Worm (Caenorhabditis elegans) whole organism, L1 larva: ENCODE data around the gene clec-233.

ENCODE experiments used
- aha-1 ChIP-seq: fragments of 150-350 bp; optimal IDR thresholded peaks from 2 replicates; lab custom pipeline; 2014; ENCODE audit warnings: missing biosample characterization, missing genetic modification characterization
- elt-3 ChIP-seq, 6 experiments: fragments of 150-350 bp in 1 of 6; sonication (generic microtip); optimal IDR thresholded peaks; 2 replicates each; lab custom pipeline; 2017 to 2018; ENCODE audit warnings: missing biosample characterization in 6 of 6, missing genetic modification characterization in 6 of 6, inconsistent platforms in 1 of 6
- lin-15B ChIP-seq: fragments of 150-350 bp; sonication (generic microtip); optimal IDR thresholded peaks from 3 replicates; lab custom pipeline; 2014; ENCODE audit warnings: missing biosample characterization, missing genetic modification characterization
- lsy-2 ChIP-seq, 2 experiments: fragments of 150-350 bp; optimal IDR thresholded peaks; 2 replicates each; lab custom pipeline; 2014; ENCODE audit warnings: missing biosample characterization in 2 of 2, missing genetic modification characterization in 2 of 2
- nhr-11 ChIP-seq: fragments of 150-350 bp; optimal IDR thresholded peaks from 2 replicates; lab custom pipeline; 2014; ENCODE audit warnings: missing biosample characterization, missing genetic modification characterization
- nhr-76 ChIP-seq: sonication (generic microtip); optimal IDR thresholded peaks from 2 replicates; lab custom pipeline; 2017; ENCODE audit warnings: missing biosample characterization, missing genetic modification characterization
- skn-1 ChIP-seq: fragments of 150-350 bp; optimal IDR thresholded peaks from 2 replicates; lab custom pipeline; 2014; ENCODE audit warnings: missing biosample characterization, missing genetic modification characterization
- sox-4 ChIP-seq: sonication (generic microtip); optimal IDR thresholded peaks from 2 replicates; lab custom pipeline; 2016; ENCODE audit warnings: missing genetic modification characterization, missing compliant biosample characterization
- unc-62 ChIP-seq: fragments of 150-350 bp; optimal IDR thresholded peaks from 2 replicates; lab custom pipeline; 2014; ENCODE audit warnings: missing biosample characterization, missing genetic modification reagents, missing genetic modification characterization

ce11 chrV:16198016-16198415, 35.7 kb upstream of the clec-233 start, which contains the start of gene F11A5.5:
- no peak for TF ChIP-seq elt-3 (tag; optimal IDR thresholded peaks at IDR 0.05; lab: Kevin White, UChicago)
- TF ChIP-seq aha-1 (tag; lab: Kevin White, UChicago), result no peak
- TF ChIP-seq unc-62 (GFP tag; lab: Kevin White, UChicago), result no peak
- no peak for TF ChIP-seq nhr-11
- no peak for TF ChIP-seq skn-1 (tag; lab: Kevin White, UChicago)
- no peak for TF ChIP-seq sox-4 (tag; lab: Kevin White, UChicago)
- no peak for TF ChIP-seq lsy-2 (tag; optimal IDR thresholded peaks at IDR 0.05; lab: Kevin White, UChicago)
- no peak for TF ChIP-seq nhr-76 (tag; lab: Kevin White, UChicago)
- no peak for TF ChIP-seq lin-15B (tag; lab: Kevin White, UChicago)
